Fruit fly (Drosophila melanogaster) whole organism, embryonic: ENCODE measurements around the gene Try29F.

ENCODE experiments used
- Atf-2 ChIP-seq: fragments of 200-800 bp; sonication (Bioruptor generic); optimal IDR thresholded peaks from 2 replicates; lab custom pipeline; 2016; ENCODE audit warnings: missing biosample characterization, missing genetic modification characterization
- Atf3 ChIP-seq: fragments of 200-800 bp; sonication (Bioruptor generic); optimal IDR thresholded peaks from 3 replicates; lab custom pipeline; 2016; ENCODE audit warnings: missing biosample characterization, missing genetic modification characterization
- Awh ChIP-seq: fragments of 200-800 bp; sonication (Bioruptor generic); IDR thresholded peaks from 2 replicates; pipeline ENCODE4, ENCODE4 v1.3.6; 2022; ENCODE audit warnings: missing biosample characterization, missing genetic modification characterization
- CG13624 ChIP-seq: fragments of 200-800 bp; sonication (Bioruptor generic); optimal IDR thresholded peaks from 2 replicates; lab custom pipeline; 2016; ENCODE audit warnings: missing biosample characterization, missing genetic modification characterization
- CG13775 ChIP-seq: fragments of 200-800 bp; sonication (Bioruptor generic); optimal IDR thresholded peaks from 3 replicates; lab custom pipeline; 2017; ENCODE audit warnings: missing biosample characterization, mild to moderate bottlenecking, missing genetic modification characterization
- CG1602 ChIP-seq: fragments of 200-800 bp; sonication (Bioruptor generic); optimal IDR thresholded peaks from 3 replicates; lab custom pipeline; 2016; ENCODE audit warnings: missing biosample characterization, missing genetic modification characterization
- CG3995 ChIP-seq: fragments of 200-800 bp; sonication (Bioruptor generic); optimal IDR thresholded peaks from 3 replicates; lab custom pipeline; 2016; ENCODE audit warnings: missing biosample characterization, missing genetic modification characterization
- CG6683 ChIP-seq: fragments of 200-800 bp; sonication (Bioruptor generic); optimal IDR thresholded peaks from 2 replicates; lab custom pipeline; 2017; ENCODE audit warnings: missing biosample characterization, mild to moderate bottlenecking, missing genetic modification characterization, missing genetic modification reagents
- CG8765 ChIP-seq: fragments of 200-800 bp; sonication (Bioruptor generic); IDR thresholded peaks from 2 replicates; pipeline ENCODE4 v1.3.6; 2022; ENCODE audit warnings: missing biosample characterization, missing genetic modification characterization
- CG8944 ChIP-seq: fragments of 200-800 bp; sonication (Bioruptor generic); optimal IDR thresholded peaks from 3 replicates; lab custom pipeline; 2016; ENCODE audit warnings: missing biosample characterization, missing genetic modification characterization
- CG9437 ChIP-seq: fragments of 200-800 bp; sonication (Bioruptor generic); optimal IDR thresholded peaks from 2 replicates; lab custom pipeline; 2018; ENCODE audit warnings: missing biosample characterization, mild to moderate bottlenecking, missing genetic modification characterization
- CG9609 ChIP-seq: fragments of 200-800 bp; sonication (Bioruptor generic); optimal IDR thresholded peaks from 3 replicates; lab custom pipeline; 2016; ENCODE audit warnings: missing biosample characterization, missing genetic modification characterization
- CG9797 ChIP-seq: fragments of 200-800 bp; sonication (Bioruptor generic); optimal IDR thresholded peaks from 3 replicates; lab custom pipeline; 2018; ENCODE audit warnings: missing biosample characterization, mild to moderate bottlenecking, missing genetic modification characterization
- CkIIα-i1 ChIP-seq: fragments of 200-800 bp; sonication (Bioruptor generic); IDR thresholded peaks from 2 replicates; pipeline ENCODE4 v1.3.6; 2022; ENCODE audit warnings: missing biosample characterization, missing genetic modification characterization
- Dbx ChIP-seq: fragments of 200-800 bp; sonication (Bioruptor generic); IDR thresholded peaks from 3 replicates; pipeline ENCODE4 v1.3.6; 2022; ENCODE audit warnings: missing biosample characterization, missing genetic modification characterization
- Dref ChIP-seq: fragments of 200-800 bp; sonication (Bioruptor generic); IDR thresholded peaks from 2 replicates; pipeline ENCODE4 v1.3.6; 2022; ENCODE audit warnings: missing biosample characterization, missing genetic modification characterization
- E2f2 ChIP-seq: fragments of 200-800 bp; sonication (Bioruptor generic); IDR thresholded peaks from 2 replicates; pipeline ENCODE4 v1.3.6; 2022; ENCODE audit warnings: missing biosample characterization, missing genetic modification characterization
- Hmx ChIP-seq: fragments of 200-800 bp; sonication (Bioruptor generic); optimal IDR thresholded peaks from 2 replicates; lab custom pipeline; 2016; ENCODE audit warnings: missing biosample characterization, missing genetic modification characterization
- Hr51 ChIP-seq, 2 experiments: fragments of 200-800 bp; sonication (Bioruptor generic); optimal IDR thresholded peaks; 2 replicates in 1 of 2; 3 replicates in 1 of 2; lab custom pipeline; 2016 to 2018; ENCODE audit warnings: missing biosample characterization in 2 of 2, missing genetic modification characterization in 2 of 2, mild to moderate bottlenecking in 1 of 2, moderate library complexity in 1 of 2
- Lim3 ChIP-seq: fragments of 200-800 bp; sonication (Bioruptor generic); IDR thresholded peaks from 2 replicates; pipeline ENCODE4 v1.3.6; 2022; ENCODE audit warnings: missing biosample characterization, missing genetic modification characterization
- Meics ChIP-seq: fragments of 200-800 bp; sonication (Bioruptor generic); optimal IDR thresholded peaks from 2 replicates; lab custom pipeline; 2017; ENCODE audit warnings: missing biosample characterization, mild to moderate bottlenecking, missing genetic modification characterization
- Nf-YA ChIP-seq: fragments of 200-800 bp; sonication (Bioruptor generic); IDR thresholded peaks from 2 replicates; pipeline ENCODE4 v1.3.6; 2022; ENCODE audit warnings: missing biosample characterization, missing genetic modification characterization
- Nf-YC ChIP-seq: fragments of 200-800 bp; optimal IDR thresholded peaks from 3 replicates; lab custom pipeline; 2019; ENCODE audit warnings: missing biosample characterization, mild to moderate bottlenecking, missing genetic modification characterization, moderate library complexity
- Rfx ChIP-seq: fragments of 200-800 bp; sonication (Bioruptor generic); IDR thresholded peaks from 2 replicates; pipeline ENCODE4 v1.3.6; 2022; ENCODE audit warnings: missing biosample characterization, missing genetic modification characterization
- ac ChIP-seq: fragments of 200-800 bp; sonication (Bioruptor generic); optimal IDR thresholded peaks from 3 replicates; lab custom pipeline; 2017; ENCODE audit warnings: missing biosample characterization, mild to moderate bottlenecking, missing genetic modification characterization
- bcd ChIP-seq: fragments of 200-800 bp; sonication (Bioruptor generic); optimal IDR thresholded peaks from 2 replicates; lab custom pipeline; 2017; ENCODE audit warnings: missing biosample characterization, mild to moderate bottlenecking, missing genetic modification characterization
- br ChIP-seq: fragments of >200 bp; optimal IDR thresholded peaks from 2 replicates; lab custom pipeline; 2017
- eyg ChIP-seq: fragments of 200-800 bp; sonication (Bioruptor generic); optimal IDR thresholded peaks from 3 replicates; lab custom pipeline; 2016; ENCODE audit warnings: missing biosample characterization, missing genetic modification characterization
- fd3F ChIP-seq: fragments of 200-800 bp; sonication (Bioruptor generic); optimal IDR thresholded peaks from 2 replicates; lab custom pipeline; 2018; ENCODE audit warnings: missing biosample characterization, mild to moderate bottlenecking, missing genetic modification characterization, moderate library complexity
- ftz-f1 ChIP-seq: fragments of 200-800 bp; sonication (Bioruptor generic); optimal IDR thresholded peaks from 2 replicates; lab custom pipeline; 2016; ENCODE audit warnings: missing biosample characterization, missing genetic modification characterization
- gem ChIP-seq: fragments of 200-800 bp; sonication (Bioruptor generic); optimal IDR thresholded peaks from 2 replicates; lab custom pipeline; 2019; ENCODE audit warnings: missing biosample characterization, mild to moderate bottlenecking, missing genetic modification characterization, moderate library complexity
- hb ChIP-seq: fragments of 200-800 bp; sonication (Bioruptor generic); IDR thresholded peaks from 3 replicates; pipeline ENCODE4 v1.3.6; 2022; ENCODE audit warnings: missing biosample characterization, missing genetic modification characterization; ENCODE audit not compliant: partially characterized antibody
- hkb ChIP-seq, 2 experiments: fragments of 200-800 bp in 1 of 2; fragments of >200 bp in 1 of 2; sonication (Bioruptor generic) in 1 of 2; IDR thresholded peaks in 1 of 2; optimal IDR thresholded peaks in 1 of 2; 2 replicates each; pipeline versions ENCODE4 v1.3.6 to Lab custom; 2017 to 2022; ENCODE audit warnings: missing biosample characterization in 1 of 2, missing genetic modification characterization in 1 of 2
- jing ChIP-seq: fragments of 200-800 bp; sonication (Bioruptor generic); optimal IDR thresholded peaks from 2 replicates; lab custom pipeline; 2018; ENCODE audit warnings: missing biosample characterization, mild to moderate bottlenecking, missing genetic modification characterization
- kay ChIP-seq: fragments of 200-800 bp; sonication (Bioruptor generic); optimal IDR thresholded peaks from 2 replicates; lab custom pipeline; 2016; ENCODE audit warnings: missing biosample characterization, missing genetic modification characterization
- ken ChIP-seq: fragments of 200-800 bp; sonication (Bioruptor generic); IDR thresholded peaks from 3 replicates; pipeline ENCODE4 v1.3.6; 2022; ENCODE audit warnings: missing biosample characterization, missing genetic modification characterization
- mam ChIP-seq: fragments of 200-800 bp; sonication (Bioruptor generic); optimal IDR thresholded peaks from 3 replicates; lab custom pipeline; 2016; ENCODE audit warnings: missing biosample characterization, missing genetic modification characterization
- oc ChIP-seq: fragments of 200-800 bp; sonication (Bioruptor generic); optimal IDR thresholded peaks from 2 replicates; lab custom pipeline; 2018; ENCODE audit warnings: missing biosample characterization, mild to moderate bottlenecking, missing genetic modification characterization, moderate library complexity
- pnt ChIP-seq: fragments of 200-800 bp; sonication (Bioruptor generic); optimal IDR thresholded peaks from 3 replicates; lab custom pipeline; 2016; ENCODE audit warnings: missing biosample characterization, missing genetic modification characterization
- ranshi ChIP-seq: fragments of 200-800 bp; sonication (Bioruptor generic); IDR thresholded peaks from 2 replicates; pipeline ENCODE4 v1.3.6; 2022; ENCODE audit warnings: missing biosample characterization, missing genetic modification characterization
- rib ChIP-seq: fragments of 200-800 bp; sonication (Bioruptor generic); IDR thresholded peaks from 2 replicates; pipeline ENCODE4 v1.3.6; 2022; ENCODE audit warnings: missing biosample characterization, missing genetic modification characterization
- row ChIP-seq: fragments of 200-800 bp; sonication (Bioruptor generic); IDR thresholded peaks from 3 replicates; pipeline ENCODE4 v1.3.6; 2022; ENCODE audit warnings: missing biosample characterization, missing genetic modification characterization
- sim ChIP-seq: fragments of 200-800 bp; sonication (Bioruptor generic); IDR thresholded peaks from 2 replicates; pipeline ENCODE4 v1.3.6; 2022; ENCODE audit warnings: missing biosample characterization, missing genetic modification characterization
- sob ChIP-seq: fragments of 200-800 bp; sonication (Bioruptor generic); IDR thresholded peaks from 2 replicates; pipeline ENCODE4 v1.3.6; 2022; ENCODE audit warnings: missing biosample characterization, missing genetic modification characterization
- tna ChIP-seq: fragments of 200-800 bp; sonication (Bioruptor generic); IDR thresholded peaks from 2 replicates; pipeline ENCODE4 v1.3.6; 2022; ENCODE audit warnings: missing biosample characterization, missing genetic modification characterization; ENCODE audit not compliant: partially characterized antibody
- tup ChIP-seq: fragments of 200-800 bp; sonication (Bioruptor generic); optimal IDR thresholded peaks from 2 replicates; lab custom pipeline; 2016; ENCODE audit warnings: missing biosample characterization, mild to moderate bottlenecking, missing genetic modification characterization, moderate library complexity
- tx ChIP-seq: fragments of 200-800 bp; sonication (Bioruptor generic); optimal IDR thresholded peaks from 2 replicates; lab custom pipeline; 2016; ENCODE audit warnings: missing biosample characterization, missing genetic modification characterization
- vnd ChIP-seq: fragments of 200-800 bp; sonication (Bioruptor generic); IDR thresholded peaks from 3 replicates; pipeline ENCODE4 v1.3.6; 2022; ENCODE audit warnings: missing biosample characterization, missing genetic modification characterization; ENCODE audit not compliant: partially characterized antibody
- wdn ChIP-seq: fragments of 200-800 bp; sonication (Bioruptor generic); IDR thresholded peaks from 2 replicates; pipeline ENCODE4 v1.3.6; 2022; ENCODE audit warnings: missing biosample characterization, missing genetic modification characterization
- wor ChIP-seq: fragments of 200-800 bp; sonication (Bioruptor generic); IDR thresholded peaks from 2 replicates; pipeline ENCODE4 v1.3.6; 2022; ENCODE audit warnings: missing biosample characterization, missing genetic modification characterization
- yki ChIP-seq: fragments of >200 bp; optimal IDR thresholded peaks from 3 replicates; lab custom pipeline; 2018
- zen ChIP-seq: fragments of 200-800 bp; sonication (Bioruptor generic); optimal IDR thresholded peaks from 3 replicates; lab custom pipeline; 2018; ENCODE audit warnings: missing biosample characterization, mild to moderate bottlenecking, missing genetic modification characterization, moderate library complexity

Try29F gene

DNA sequence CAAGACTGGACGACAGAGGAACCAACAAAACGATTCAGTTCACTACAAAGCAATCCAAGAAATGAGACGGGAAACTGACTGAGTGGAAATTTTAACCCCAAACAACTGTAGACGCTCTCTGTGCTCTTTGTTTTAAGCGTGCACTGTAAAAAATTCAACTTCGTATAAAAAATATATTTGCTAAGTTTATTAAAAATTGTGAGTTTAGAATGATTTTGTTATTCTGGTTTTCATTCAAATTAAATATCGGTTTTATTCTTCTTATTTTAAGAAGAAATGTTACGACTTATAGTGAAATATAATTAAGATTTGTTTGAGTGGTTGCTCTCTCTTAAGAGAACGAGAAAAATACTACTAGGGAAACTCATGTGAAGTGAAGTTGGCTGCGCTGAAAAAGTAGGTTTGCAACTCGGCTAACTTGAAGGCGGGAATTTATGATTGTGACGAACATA lies 40.3 kb upstream of the Try29F start (continued):
- peak; percentile 81 for TF ChIP-seq Hmx
- TF ChIP-seq hkb (optimal IDR thresholded peaks at IDR 0.05; lab: Kevin White, UChicago): no peak
- TF ChIP-seq hkb (GFP tag; IDR thresholded peaks at IDR 0.05; lab: Robert Waterston, UW): peak; percentile 100
- TF ChIP-seq pnt: peak; percentile 96
- no peak for TF ChIP-seq br (lab: Kevin White, UChicago)
- TF ChIP-seq CG13775 (GFP tag; lab: Kevin White, UChicago): peak; percentile 93
- TF ChIP-seq wor (GFP tag; lab: Robert Waterston, UW): peak; percentile 95
- peak; percentile 97 for TF ChIP-seq ken
- peak; percentile 96 for TF ChIP-seq Atf-2 (GFP tag; lab: Kevin White, UChicago)
- TF ChIP-seq wdn: peak; percentile 94
- TF ChIP-seq Hr51 (GFP tag; optimal IDR thresholded peaks at IDR 0.05; lab: Kevin White, UChicago): peak; percentile 90 to 98
- TF ChIP-seq CG9797 (GFP tag; lab: Kevin White, UChicago): no peak
- peak; percentile 93 for TF ChIP-seq zen (tag; lab: Kevin White, UChicago)
- TF ChIP-seq tup (GFP tag; lab: Kevin White, UChicago): peak; percentile 76
- peak; percentile 88; the same call in 1 of the 2 replicates for TF ChIP-seq Lim3 (GFP tag; lab: Robert Waterston, UW)
- TF ChIP-seq rib: peak; percentile 93
- TF ChIP-seq Dref (GFP tag; lab: Robert Waterston, UW): no peak
- TF ChIP-seq fd3F: peak; percentile 83
- no peak for TF ChIP-seq yki (lab: Kevin White, UChicago)
- TF ChIP-seq row (GFP tag; lab: Robert Waterston, UW): peak; percentile 99
- peak; percentile 91; the same call in 1 of the 2 replicates for TF ChIP-seq CkIIα-i1 (GFP tag; lab: Robert Waterston, UW)
- peak; percentile 92 for TF ChIP-seq Meics
- peak; percentile 94 for TF ChIP-seq CG8765
- peak; percentile 92 for TF ChIP-seq tx (GFP tag; lab: Kevin White, UChicago)
- TF ChIP-seq ftz-f1 (GFP tag; lab: Kevin White, UChicago): peak; percentile 59
- peak; percentile 98 for TF ChIP-seq E2f2 (GFP tag; lab: Robert Waterston, UW)
- TF ChIP-seq Awh (GFP tag; lab: Robert Waterston, UW): peak; percentile 98
- TF ChIP-seq Rfx (GFP tag; lab: Robert Waterston, UW): peak; percentile 96
- TF ChIP-seq CG1602 (GFP tag; lab: Kevin White, UChicago): peak; percentile 94
- TF ChIP-seq jing (GFP tag; lab: Kevin White, UChicago): peak; percentile 91
- peak; percentile 96 for TF ChIP-seq mam
- peak; percentile 90 for TF ChIP-seq bcd (GFP tag; lab: Kevin White, UChicago)
- peak; percentile 96 for TF ChIP-seq Atf3 (GFP tag; lab: Kevin White, UChicago)
- peak; percentile 78 for TF ChIP-seq CG9437
- peak; percentile 98 for TF ChIP-seq sob (GFP tag; lab: Robert Waterston, UW)
- peak; percentile 80 for TF ChIP-seq eyg (GFP tag; lab: Kevin White, UChicago)
- TF ChIP-seq CG9609 (GFP tag; lab: Kevin White, UChicago): peak; percentile 86
- no peak for TF ChIP-seq hb
- TF ChIP-seq CG13624 (GFP tag; lab: Kevin White, UChicago): peak; percentile 88
- TF ChIP-seq CG3995 (GFP tag; lab: Kevin White, UChicago): peak; percentile 41
- peak; percentile 97 for TF ChIP-seq sim (GFP tag; lab: Robert Waterston, UW)
- TF ChIP-seq CG8944 (GFP tag; lab: Kevin White, UChicago): peak; percentile 83
- peak; percentile 93 for TF ChIP-seq oc (tag; lab: Kevin White, UChicago)
- peak; percentile 98 for TF ChIP-seq Dbx (GFP tag; lab: Robert Waterston, UW)
- peak; percentile 89 for TF ChIP-seq ac (GFP tag; lab: Kevin White, UChicago)
- no peak; the same call in 1 of the 2 replicates for TF ChIP-seq tna (GFP tag; lab: Robert Waterston, UW)
- TF ChIP-seq gem: peak; percentile 98
- peak; percentile 99 for TF ChIP-seq ranshi (GFP tag; lab: Robert Waterston, UW)
- TF ChIP-seq Nf-YC (tag; lab: Kevin White, UChicago): peak; percentile 71
- peak; percentile 92 for TF ChIP-seq kay (GFP tag; lab: Kevin White, UChicago)
- peak; percentile 98 for TF ChIP-seq Nf-YA (GFP tag; lab: Robert Waterston, UW)
- TF ChIP-seq vnd (GFP tag; lab: Robert Waterston, UW): no peak
- TF ChIP-seq CG6683 (GFP tag; lab: Kevin White, UChicago): peak; percentile 80
